Fruit fly (Drosophila melanogaster) whole organism, embryonic: Measurements from ENCODE around the gene alphaCOP.
A peak's percentile ranks its signal among the peaks of the same experiment; 100 is the strongest.

ENCODE experiments used
- Abd-B ChIP-seq: fragments of 200-800 bp; sonication (Bioruptor generic); optimal IDR thresholded peaks from 2 replicates; lab custom pipeline; 2018; ENCODE audit warnings: missing biosample characterization, mild to moderate bottlenecking, missing genetic modification characterization, moderate library complexity
- CG10209 ChIP-seq: fragments of 200-800 bp; sonication (Bioruptor generic); optimal IDR thresholded peaks from 3 replicates; lab custom pipeline; 2017; ENCODE audit warnings: missing biosample characterization, mild to moderate bottlenecking, missing genetic modification characterization, missing genetic modification reagents
- CG10959 ChIP-seq: fragments of 200-800 bp; sonication (Bioruptor generic); IDR thresholded peaks from 2 replicates; pipeline ENCODE4 v1.3.6; 2022; ENCODE audit warnings: missing biosample characterization, missing genetic modification characterization
- CG10979 ChIP-seq: fragments of 200-800 bp; sonication (Bioruptor generic); optimal IDR thresholded peaks from 2 replicates; lab custom pipeline; 2018; ENCODE audit warnings: missing biosample characterization, mild to moderate bottlenecking, missing genetic modification characterization, moderate library complexity
- CG14014 ChIP-seq: fragments of 200-800 bp; sonication (Bioruptor generic); IDR thresholded peaks from 2 replicates; pipeline ENCODE4 v1.3.6; 2022; ENCODE audit warnings: missing biosample characterization, missing genetic modification characterization
- CG14710 ChIP-seq: fragments of 200-800 bp; sonication (Bioruptor generic); optimal IDR thresholded peaks from 3 replicates; lab custom pipeline; 2019; ENCODE audit warnings: missing biosample characterization, mild to moderate bottlenecking, missing genetic modification characterization, moderate library complexity
- CG15696 ChIP-seq: fragments of 200-800 bp; sonication (Bioruptor generic); optimal IDR thresholded peaks from 2 replicates; lab custom pipeline; 2019; ENCODE audit warnings: missing biosample characterization, mild to moderate bottlenecking, missing genetic modification characterization, moderate library complexity
- CG16813 ChIP-seq: fragments of 200-800 bp; sonication (Bioruptor generic); IDR thresholded peaks from 3 replicates; pipeline ENCODE4 v1.3.6; 2022; ENCODE audit warnings: missing biosample characterization, missing genetic modification characterization; ENCODE audit not compliant: partially characterized antibody
- CG16863 ChIP-seq: fragments of 200-800 bp; sonication (Bioruptor generic); optimal IDR thresholded peaks from 3 replicates; lab custom pipeline; 2016; ENCODE audit warnings: missing biosample characterization, missing genetic modification characterization
- CG17612 ChIP-seq: fragments of 200-800 bp; sonication (Bioruptor generic); IDR thresholded peaks from 2 replicates; pipeline ENCODE4 v1.3.6; 2022; ENCODE audit warnings: missing biosample characterization, missing genetic modification characterization
- CG18764 ChIP-seq: fragments of 200-800 bp; sonication (Bioruptor generic); optimal IDR thresholded peaks from 3 replicates; lab custom pipeline; 2016; ENCODE audit warnings: missing biosample characterization, missing genetic modification characterization
- CG2129 ChIP-seq: fragments of 200-800 bp; sonication (Bioruptor generic); IDR thresholded peaks from 2 replicates; pipeline ENCODE4 v1.3.6; 2022; ENCODE audit warnings: missing biosample characterization, missing genetic modification characterization; ENCODE audit not compliant: partially characterized antibody
- CG30403 ChIP-seq: fragments of 200-800 bp; sonication (Bioruptor generic); optimal IDR thresholded peaks from 3 replicates; lab custom pipeline; 2016; ENCODE audit warnings: missing biosample characterization, missing genetic modification characterization
- CG3163 ChIP-seq: fragments of 200-800 bp; sonication (Bioruptor generic); optimal IDR thresholded peaks from 3 replicates; lab custom pipeline; 2016; ENCODE audit warnings: missing biosample characterization, missing genetic modification characterization
- CG5180 ChIP-seq: fragments of 200-800 bp; sonication (Bioruptor generic); optimal IDR thresholded peaks from 3 replicates; lab custom pipeline; 2017; ENCODE audit warnings: missing biosample characterization, missing genetic modification characterization, mild to moderate bottlenecking, moderate library complexity, missing genetic modification reagents
- CG5245 ChIP-seq: fragments of 200-800 bp; sonication (Bioruptor generic); optimal IDR thresholded peaks from 3 replicates; lab custom pipeline; 2016; ENCODE audit warnings: missing biosample characterization, missing genetic modification characterization
- CG7963 ChIP-seq: fragments of 200-800 bp; sonication (Bioruptor generic); IDR thresholded peaks from 3 replicates; pipeline ENCODE4 v1.3.6; 2022; ENCODE audit warnings: missing biosample characterization, missing genetic modification characterization; ENCODE audit not compliant: partially characterized antibody
- CG8924 ChIP-seq: fragments of 200-800 bp; optimal IDR thresholded peaks from 3 replicates; lab custom pipeline; 2019; ENCODE audit warnings: missing biosample characterization, mild to moderate bottlenecking, missing genetic modification characterization, moderate library complexity
- CG9609 ChIP-seq: fragments of 200-800 bp; sonication (Bioruptor generic); optimal IDR thresholded peaks from 3 replicates; lab custom pipeline; 2016; ENCODE audit warnings: missing biosample characterization, missing genetic modification characterization
- CG9817 ChIP-seq: fragments of 200-800 bp; sonication (Bioruptor generic); optimal IDR thresholded peaks from 2 replicates; lab custom pipeline; 2018; ENCODE audit warnings: missing biosample characterization, mild to moderate bottlenecking, missing genetic modification characterization, moderate library complexity
- CHES-1-like ChIP-seq: fragments of 200-800 bp; sonication (Bioruptor generic); optimal IDR thresholded peaks from 2 replicates; lab custom pipeline; 2016; ENCODE audit warnings: missing biosample characterization, missing genetic modification characterization
- Dp ChIP-seq: fragments of 200-800 bp; sonication (Bioruptor generic); optimal IDR thresholded peaks from 2 replicates; lab custom pipeline; 2018; ENCODE audit warnings: missing biosample characterization, mild to moderate bottlenecking, missing genetic modification characterization, moderate library complexity
- ERR ChIP-seq: fragments of 200-800 bp; sonication (Bioruptor generic); optimal IDR thresholded peaks from 2 replicates; lab custom pipeline; 2016; ENCODE audit warnings: missing biosample characterization, missing genetic modification characterization
- Elba2 ChIP-seq: fragments of 200-800 bp; sonication (Bioruptor generic); optimal IDR thresholded peaks from 3 replicates; lab custom pipeline; 2016; ENCODE audit warnings: missing biosample characterization, missing genetic modification characterization
- H2.0 ChIP-seq: fragments of 200-800 bp; sonication (Bioruptor generic); IDR thresholded peaks from 2 replicates; pipeline ENCODE4 v1.3.6; 2022; ENCODE audit warnings: missing biosample characterization, missing genetic modification characterization
- Hr78 ChIP-seq, 2 experiments: fragments of 200-800 bp in 1 of 2; fragments of >200 bp in 1 of 2; sonication (Bioruptor generic) in 1 of 2; optimal IDR thresholded peaks; 2 replicates each; lab custom pipeline; 2017 to 2019; ENCODE audit warnings: missing biosample characterization in 2 of 2, missing genetic modification characterization in 2 of 2, mild to moderate bottlenecking in 1 of 2, moderate library complexity in 1 of 2
- NC2α ChIP-seq: fragments of 200-800 bp; sonication (Bioruptor generic); optimal IDR thresholded peaks from 2 replicates; lab custom pipeline; 2016; ENCODE audit warnings: missing biosample characterization, missing genetic modification characterization
- NFAT ChIP-seq: fragments of 200-800 bp; sonication (Bioruptor generic); IDR thresholded peaks from 2 replicates; pipeline ENCODE4 v1.3.6; 2022; ENCODE audit warnings: missing biosample characterization, missing genetic modification characterization
- Pdp1 ChIP-seq, 2 experiments: fragments of 200-800 bp; sonication (Bioruptor generic); optimal IDR thresholded peaks; 3 replicates each; lab custom pipeline; 2016; ENCODE audit warnings: missing biosample characterization in 2 of 2, missing genetic modification characterization in 2 of 2, mild to moderate bottlenecking in 1 of 2, moderate library complexity in 1 of 2
- Ssrp ChIP-seq: fragments of 200-800 bp; sonication (Bioruptor generic); optimal IDR thresholded peaks from 2 replicates; lab custom pipeline; 2018; ENCODE audit warnings: missing biosample characterization, mild to moderate bottlenecking, missing genetic modification characterization, moderate library complexity
- Trl ChIP-seq, 3 experiments: fragments of >200 bp in 2 of 3; fragments of 200-800 bp in 1 of 3; sonication (Bioruptor generic) in 1 of 3; optimal IDR thresholded peaks; 2 replicates in 1 of 3; 3 replicates in 2 of 3; lab custom pipeline; 2016 to 2017; ENCODE audit warnings: missing biosample characterization in 1 of 3, missing genetic modification characterization in 1 of 3
- Usf ChIP-seq: fragments of 200-800 bp; sonication (Bioruptor generic); optimal IDR thresholded peaks from 2 replicates; lab custom pipeline; 2017; ENCODE audit warnings: missing genotype, missing biosample characterization, missing genetic modification characterization
- Vsx1 ChIP-seq: fragments of 200-800 bp; sonication (Bioruptor generic); optimal IDR thresholded peaks from 2 replicates; lab custom pipeline; 2017; ENCODE audit warnings: missing biosample characterization, mild to moderate bottlenecking, missing genetic modification characterization, missing genetic modification reagents
- abd-A ChIP-seq: fragments of 200-800 bp; sonication (Bioruptor generic); optimal IDR thresholded peaks from 3 replicates; lab custom pipeline; 2019; ENCODE audit warnings: missing biosample characterization, mild to moderate bottlenecking, missing genetic modification characterization, moderate library complexity
- ap ChIP-seq: fragments of 200-800 bp; sonication (Bioruptor generic); IDR thresholded peaks from 2 replicates; pipeline ENCODE4 v1.3.6; 2022; ENCODE audit warnings: missing biosample characterization, missing genetic modification characterization
- chn ChIP-seq: fragments of 200-800 bp; sonication (Bioruptor generic); optimal IDR thresholded peaks from 2 replicates; lab custom pipeline; 2016; ENCODE audit warnings: missing biosample characterization, missing genetic modification characterization
- disco-r ChIP-seq: fragments of 200-800 bp; sonication (Bioruptor generic); optimal IDR thresholded peaks from 2 replicates; lab custom pipeline; 2016; ENCODE audit warnings: missing biosample characterization, missing genetic modification characterization
- kni ChIP-seq: fragments of 200-800 bp; sonication (Bioruptor generic); optimal IDR thresholded peaks from 3 replicates; lab custom pipeline; 2017; ENCODE audit warnings: mild to moderate bottlenecking, missing biosample characterization, missing genetic modification reagents, missing genetic modification characterization
- lbe ChIP-seq: fragments of 200-800 bp; sonication (Bioruptor generic); optimal IDR thresholded peaks from 2 replicates; lab custom pipeline; 2016; ENCODE audit warnings: missing biosample characterization, mild to moderate bottlenecking, missing genetic modification characterization
- nerfin-2 ChIP-seq: fragments of 200-800 bp; sonication (Bioruptor generic); IDR thresholded peaks from 2 replicates; pipeline ENCODE4 v1.3.6; 2022; ENCODE audit warnings: missing biosample characterization, missing genetic modification characterization; ENCODE audit not compliant: partially characterized antibody
- odd ChIP-seq: fragments of 200-800 bp; sonication (Bioruptor generic); optimal IDR thresholded peaks from 2 replicates; lab custom pipeline; 2017; ENCODE audit warnings: missing biosample characterization, mild to moderate bottlenecking, missing genetic modification characterization
- onecut ChIP-seq: fragments of 200-800 bp; sonication (Bioruptor generic); IDR thresholded peaks from 2 replicates; pipeline ENCODE4 v1.3.6; 2022; ENCODE audit warnings: missing biosample characterization, missing genetic modification characterization
- pho ChIP-seq: fragments of 200-800 bp; sonication (Bioruptor generic); optimal IDR thresholded peaks from 2 replicates; lab custom pipeline; 2016; ENCODE audit warnings: missing biosample characterization, missing genetic modification characterization
- phol ChIP-seq: fragments of 200-800 bp; sonication (Bioruptor generic); optimal IDR thresholded peaks from 3 replicates; lab custom pipeline; 2018; ENCODE audit warnings: missing biosample characterization, mild to moderate bottlenecking, missing genetic modification characterization, moderate library complexity
- tna ChIP-seq: fragments of 200-800 bp; sonication (Bioruptor generic); IDR thresholded peaks from 2 replicates; pipeline ENCODE4 v1.3.6; 2022; ENCODE audit warnings: missing biosample characterization, missing genetic modification characterization; ENCODE audit not compliant: partially characterized antibody
- toy ChIP-seq: fragments of 200-800 bp; sonication (Bioruptor generic); IDR thresholded peaks from 2 replicates; pipeline ENCODE4 v1.3.6; 2022; ENCODE audit warnings: missing biosample characterization, missing genetic modification characterization
- tup ChIP-seq: fragments of 200-800 bp; sonication (Bioruptor generic); optimal IDR thresholded peaks from 2 replicates; lab custom pipeline; 2016; ENCODE audit warnings: missing biosample characterization, mild to moderate bottlenecking, missing genetic modification characterization, moderate library complexity
- unpg ChIP-seq: fragments of 200-800 bp; sonication (Bioruptor generic); optimal IDR thresholded peaks from 3 replicates; lab custom pipeline; 2018; ENCODE audit warnings: missing biosample characterization, mild to moderate bottlenecking, missing genetic modification characterization, moderate library complexity
- vvl ChIP-seq: fragments of 200-800 bp; sonication (Bioruptor generic); IDR thresholded peaks from 2 replicates; pipeline ENCODE4 v1.3.6; 2022; ENCODE audit warnings: missing biosample characterization, missing genetic modification characterization
- yki ChIP-seq: fragments of >200 bp; optimal IDR thresholded peaks from 3 replicates; lab custom pipeline; 2018

Gene alphaCOP

DNA sequence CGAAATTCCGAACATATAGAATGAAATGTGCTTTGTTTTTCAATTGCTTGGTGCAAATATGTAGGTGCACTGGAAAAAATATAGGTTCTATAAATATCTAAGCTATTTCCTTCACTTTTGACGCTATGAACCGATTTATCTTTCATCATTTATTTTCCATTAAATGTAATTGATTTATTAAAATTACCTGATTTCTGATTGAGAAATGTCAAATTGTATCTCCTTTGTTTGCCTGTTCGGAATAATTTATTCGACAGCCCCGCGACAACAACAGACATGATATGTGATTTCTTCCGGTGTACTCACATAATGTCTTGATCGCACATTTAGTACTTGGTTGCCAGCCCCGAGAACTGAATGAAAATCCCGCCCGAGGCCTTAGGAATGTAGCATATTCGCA, 35.4 kb downstream of the alphaCOP start (continued):
- TF ChIP-seq H2.0 (GFP tag; lab: Robert Waterston, UW) (peak; percentile 37; the same call in 1 of the 2 replicates), nerfin-2 (no peak), CG5245 (GFP tag; lab: Kevin White, UChicago) (no peak), CG17612 (GFP tag; lab: Robert Waterston, UW) (no peak), yki (lab: Kevin White, UChicago) (no peak), CG30403 (GFP tag; lab: Kevin White, UChicago) (peak; percentile 50), onecut (GFP tag; lab: Robert Waterston, UW) (no peak), CG10209 (GFP tag; lab: Kevin White, UChicago) (peak; percentile 34), Usf (no peak), ap (GFP tag; lab: Robert Waterston, UW) (no peak), CHES-1-like (no peak), unpg (peak; percentile 15), Abd-B (no peak), CG3163 (GFP tag; lab: Kevin White, UChicago) (no peak), CG15696 (tag; lab: Kevin White, UChicago) (no peak), chn (GFP tag; lab: Kevin White, UChicago) (no peak), CG7963 (GFP tag; lab: Robert Waterston, UW) (no peak), CG2129 (GFP tag; lab: Robert Waterston, UW) (no peak), CG14710 (tag; lab: Kevin White, UChicago) (no peak), CG16863 (peak; percentile 19), odd (GFP tag; lab: Kevin White, UChicago) (no peak), Vsx1 (GFP tag; lab: Kevin White, UChicago) (no peak), NFAT (GFP tag; lab: Robert Waterston, UW) (peak; percentile 55; the same call in 1 of the 2 replicates), CG18764 (GFP tag; lab: Kevin White, UChicago) (no peak), vvl (no peak), toy (GFP tag; lab: Robert Waterston, UW) (no peak), CG8924 (tag; lab: Kevin White, UChicago) (peak; percentile 32), Hr78 (GFP tag; optimal IDR thresholded peaks at IDR 0.05; lab: Kevin White, UChicago) (no peak), lbe (GFP tag; lab: Kevin White, UChicago) (no peak), tna (GFP tag; lab: Robert Waterston, UW) (no peak), Ssrp (no peak), tup (GFP tag; lab: Kevin White, UChicago) (no peak), pho (GFP tag; lab: Kevin White, UChicago) (peak; percentile 46), Dp (GFP tag; lab: Kevin White, UChicago) (no peak), CG5180 (GFP tag; lab: Kevin White, UChicago) (no peak), Pdp1 (GFP tag; optimal IDR thresholded peaks at IDR 0.05; lab: Kevin White, UChicago) (peak in 1 of 2 experiments; percentile 46), NC2α (no peak), disco-r (GFP tag; lab: Kevin White, UChicago) (no peak), CG9609 (no peak), CG14014 (GFP tag; lab: Robert Waterston, UW) (peak; percentile 54), CG10959 (GFP tag; lab: Robert Waterston, UW) (no peak), kni (GFP tag; lab: Kevin White, UChicago) (no peak), abd-A (tag; lab: Kevin White, UChicago) (no peak), CG16813 (GFP tag; lab: Robert Waterston, UW) (no peak), ERR (no peak), CG10979 (tag; lab: Kevin White, UChicago) (no peak), Elba2 (no peak), phol (peak; percentile 34), Trl (optimal IDR thresholded peaks at IDR 0.05; lab: Kevin White, UChicago) (no peak), Trl (GFP tag; optimal IDR thresholded peaks at IDR 0.05; lab: Kevin White, UChicago) (no peak), CG9817 (no peak)
